Fruit fly (Drosophila melanogaster) whole organism, embryonic: ENCODE data around the gene CG13876.

Experiments used
- Aef1 ChIP-seq: fragments of 200-800 bp; sonication (Bioruptor generic); IDR thresholded peaks from 3 replicates; pipeline ENCODE4 v1.3.6; 2022; ENCODE audit warnings: missing biosample characterization, missing genetic modification characterization
- CG1024 ChIP-seq: fragments of 200-800 bp; sonication (Bioruptor generic); IDR thresholded peaks from 2 replicates; pipeline ENCODE4 v1.3.6; 2022; ENCODE audit warnings: missing biosample characterization, missing genetic modification characterization
- CG12659 ChIP-seq: fragments of 200-800 bp; sonication (Bioruptor generic); optimal IDR thresholded peaks from 3 replicates; lab custom pipeline; 2017; ENCODE audit warnings: mild to moderate bottlenecking, missing biosample characterization, missing genetic modification reagents, missing genetic modification characterization
- CG14710 ChIP-seq: fragments of 200-800 bp; sonication (Bioruptor generic); optimal IDR thresholded peaks from 3 replicates; lab custom pipeline; 2019; ENCODE audit warnings: missing biosample characterization, mild to moderate bottlenecking, missing genetic modification characterization, moderate library complexity
- CG15269 ChIP-seq: fragments of 200-800 bp; sonication (Bioruptor generic); optimal IDR thresholded peaks from 2 replicates; lab custom pipeline; 2018; ENCODE audit warnings: missing biosample characterization, mild to moderate bottlenecking, missing genetic modification characterization, moderate library complexity
- CG1647 ChIP-seq: fragments of 200-800 bp; sonication (Bioruptor generic); optimal IDR thresholded peaks from 3 replicates; lab custom pipeline; 2016; ENCODE audit warnings: missing biosample characterization, missing genetic modification characterization
- CG2129 ChIP-seq: fragments of 200-800 bp; sonication (Bioruptor generic); IDR thresholded peaks from 2 replicates; pipeline ENCODE4 v1.3.6; 2022; ENCODE audit warnings: missing biosample characterization, missing genetic modification characterization; ENCODE audit not compliant: partially characterized antibody
- CG2712 ChIP-seq: fragments of 200-800 bp; optimal IDR thresholded peaks from 3 replicates; lab custom pipeline; 2019; ENCODE audit warnings: missing biosample characterization, mild to moderate bottlenecking, missing genetic modification characterization, moderate library complexity
- CG31365 ChIP-seq: fragments of 200-800 bp; sonication (Bioruptor generic); optimal IDR thresholded peaks from 2 replicates; lab custom pipeline; 2018; ENCODE audit warnings: missing biosample characterization, mild to moderate bottlenecking, missing genetic modification characterization
- CG34376 ChIP-seq: fragments of 200-800 bp; sonication (Bioruptor generic); optimal IDR thresholded peaks from 2 replicates; lab custom pipeline; 2018; ENCODE audit warnings: missing biosample characterization, mild to moderate bottlenecking, missing genetic modification characterization
- CG42726 ChIP-seq: fragments of 200-800 bp; sonication (Bioruptor generic); IDR thresholded peaks from 2 replicates; pipeline ENCODE4 v1.3.6; 2022; ENCODE audit warnings: missing biosample characterization, missing genetic modification characterization; ENCODE audit not compliant: partially characterized antibody
- CG4617 ChIP-seq: fragments of 200-800 bp; sonication (Bioruptor generic); optimal IDR thresholded peaks from 3 replicates; lab custom pipeline; 2016; ENCODE audit warnings: missing biosample characterization, missing genetic modification characterization, borderline replicate concordance
- CG7357 ChIP-seq: fragments of 200-800 bp; sonication (Bioruptor generic); IDR thresholded peaks from 3 replicates; pipeline ENCODE4 v1.3.6; 2022; ENCODE audit warnings: missing biosample characterization, missing genetic modification characterization
- CG7745 ChIP-seq: fragments of 200-800 bp; sonication (Bioruptor generic); optimal IDR thresholded peaks from 2 replicates; lab custom pipeline; 2018; ENCODE audit warnings: missing biosample characterization, mild to moderate bottlenecking, missing genetic modification characterization, moderate library complexity
- CG7963 ChIP-seq: fragments of 200-800 bp; sonication (Bioruptor generic); IDR thresholded peaks from 3 replicates; pipeline ENCODE4 v1.3.6; 2022; ENCODE audit warnings: missing biosample characterization, missing genetic modification characterization; ENCODE audit not compliant: partially characterized antibody
- CG8765 ChIP-seq: fragments of 200-800 bp; sonication (Bioruptor generic); IDR thresholded peaks from 2 replicates; pipeline ENCODE4 v1.3.6; 2022; ENCODE audit warnings: missing biosample characterization, missing genetic modification characterization
- Deaf1 ChIP-seq: fragments of 200-800 bp; optimal IDR thresholded peaks from 3 replicates; lab custom pipeline; 2019; ENCODE audit warnings: missing biosample characterization, mild to moderate bottlenecking, missing genetic modification characterization, moderate library complexity
- Dp ChIP-seq: fragments of 200-800 bp; sonication (Bioruptor generic); optimal IDR thresholded peaks from 2 replicates; lab custom pipeline; 2018; ENCODE audit warnings: missing biosample characterization, mild to moderate bottlenecking, missing genetic modification characterization, moderate library complexity
- Fer3 ChIP-seq: fragments of 200-800 bp; sonication (Bioruptor generic); optimal IDR thresholded peaks from 2 replicates; lab custom pipeline; 2018; ENCODE audit warnings: missing biosample characterization, mild to moderate bottlenecking, missing genetic modification characterization, moderate library complexity
- HHEX ChIP-seq: fragments of 200-800 bp; sonication (Bioruptor generic); optimal IDR thresholded peaks from 3 replicates; lab custom pipeline; 2017; ENCODE audit warnings: missing biosample characterization, mild to moderate bottlenecking, missing genetic modification characterization, missing genetic modification reagents
- Hsf ChIP-seq: fragments of 200-800 bp; sonication (Bioruptor generic); optimal IDR thresholded peaks from 3 replicates; lab custom pipeline; 2016; ENCODE audit warnings: missing biosample characterization, missing genetic modification characterization
- MBD-R2 ChIP-seq: fragments of 200-800 bp; sonication (Bioruptor generic); IDR thresholded peaks from 2 replicates; pipeline ENCODE4 v1.3.6; 2022; ENCODE audit warnings: missing biosample characterization, missing genetic modification characterization
- Med ChIP-seq: fragments of 200-800 bp; sonication (Bioruptor generic); peaks from one replicate; lab custom pipeline; 2016; ENCODE audit warnings: missing biosample characterization, missing genetic modification characterization, mild to moderate bottlenecking, inconsistent platforms, moderate library complexity
- Myb ChIP-seq: fragments of 200-800 bp; sonication (Bioruptor generic); optimal IDR thresholded peaks from 2 replicates; lab custom pipeline; 2016; ENCODE audit warnings: missing biosample characterization, missing genetic modification characterization
- Ssrp ChIP-seq: fragments of 200-800 bp; sonication (Bioruptor generic); optimal IDR thresholded peaks from 2 replicates; lab custom pipeline; 2018; ENCODE audit warnings: missing biosample characterization, mild to moderate bottlenecking, missing genetic modification characterization, moderate library complexity
- Usf ChIP-seq: fragments of 200-800 bp; sonication (Bioruptor generic); optimal IDR thresholded peaks from 2 replicates; lab custom pipeline; 2017; ENCODE audit warnings: missing genotype, missing biosample characterization, missing genetic modification characterization
- Xbp1 ChIP-seq: fragments of 200-800 bp; sonication (Bioruptor generic); optimal IDR thresholded peaks from 3 replicates; lab custom pipeline; 2016; ENCODE audit warnings: missing biosample characterization, mild to moderate bottlenecking, missing genetic modification characterization
- bbx ChIP-seq: fragments of 200-800 bp; sonication (Bioruptor generic); IDR thresholded peaks from 2 replicates; pipeline ENCODE4 v1.3.6; 2022; ENCODE audit warnings: missing biosample characterization, missing genetic modification characterization; ENCODE audit not compliant: partially characterized antibody
- dati ChIP-seq: fragments of 200-800 bp; sonication (Bioruptor generic); IDR thresholded peaks from 2 replicates; pipeline ENCODE4 v1.3.6; 2022; ENCODE audit warnings: missing biosample characterization, missing genetic modification characterization
- dmrt99B ChIP-seq: fragments of 200-800 bp; sonication (Bioruptor generic); optimal IDR thresholded peaks from 2 replicates; lab custom pipeline; 2018; ENCODE audit warnings: missing biosample characterization, mild to moderate bottlenecking, missing genetic modification characterization, moderate library complexity
- exex ChIP-seq: fragments of 200-800 bp; sonication (Bioruptor generic); optimal IDR thresholded peaks from 4 replicates; lab custom pipeline; 2018; ENCODE audit warnings: missing biosample characterization, mild to moderate bottlenecking, missing genetic modification characterization, moderate library complexity
- gce ChIP-seq: fragments of 200-800 bp; sonication (Bioruptor generic); IDR thresholded peaks from 3 replicates; pipeline ENCODE4 v1.3.6; 2022; ENCODE audit warnings: missing biosample characterization, missing genetic modification characterization
- gcm2 ChIP-seq: fragments of 200-800 bp; sonication (Bioruptor generic); optimal IDR thresholded peaks from 2 replicates; lab custom pipeline; 2016; ENCODE audit warnings: missing biosample characterization, missing genetic modification characterization
- ham ChIP-seq: fragments of 200-800 bp; sonication (Bioruptor generic); IDR thresholded peaks from 2 replicates; pipeline ENCODE4 v1.3.6; 2022; ENCODE audit warnings: missing biosample characterization, missing genetic modification characterization
- her ChIP-seq: fragments of 200-800 bp; sonication (Bioruptor generic); optimal IDR thresholded peaks from 2 replicates; lab custom pipeline; 2016; ENCODE audit warnings: missing biosample characterization, missing genetic modification characterization
- insv ChIP-seq, 2 experiments: fragments of 200-800 bp; sonication (Bioruptor generic); optimal IDR thresholded peaks; 3 replicates each; lab custom pipeline; 2016 to 2018; ENCODE audit warnings: missing biosample characterization in 2 of 2, missing genetic modification characterization in 2 of 2
- kni ChIP-seq: fragments of 200-800 bp; sonication (Bioruptor generic); optimal IDR thresholded peaks from 3 replicates; lab custom pipeline; 2017; ENCODE audit warnings: mild to moderate bottlenecking, missing biosample characterization, missing genetic modification reagents, missing genetic modification characterization
- lola ChIP-seq, 3 experiments: fragments of >200 bp in 2 of 3; fragments of 200-800 bp in 1 of 3; sonication (Bioruptor generic) in 1 of 3; optimal IDR thresholded peaks; 2 replicates each; lab custom pipeline; 2017 to 2019; ENCODE audit warnings: missing biosample characterization in 3 of 3, missing genetic modification characterization in 3 of 3, mild to moderate bottlenecking in 1 of 3, moderate library complexity in 1 of 3
- mld ChIP-seq: fragments of 200-800 bp; sonication (Bioruptor generic); IDR thresholded peaks from 3 replicates; pipeline ENCODE4 v1.3.6; 2022; ENCODE audit warnings: missing biosample characterization, missing genetic modification characterization; ENCODE audit not compliant: partially characterized antibody
- oc ChIP-seq: fragments of 200-800 bp; sonication (Bioruptor generic); optimal IDR thresholded peaks from 2 replicates; lab custom pipeline; 2018; ENCODE audit warnings: missing biosample characterization, mild to moderate bottlenecking, missing genetic modification characterization, moderate library complexity
- onecut ChIP-seq: fragments of 200-800 bp; sonication (Bioruptor generic); IDR thresholded peaks from 2 replicates; pipeline ENCODE4 v1.3.6; 2022; ENCODE audit warnings: missing biosample characterization, missing genetic modification characterization
- p53 ChIP-seq: fragments of 200-800 bp; sonication (Bioruptor generic); optimal IDR thresholded peaks from 2 replicates; lab custom pipeline; 2016; ENCODE audit warnings: missing biosample characterization, missing genetic modification characterization
- pros ChIP-seq: fragments of 200-800 bp; sonication (Bioruptor generic); optimal IDR thresholded peaks from 3 replicates; lab custom pipeline; 2019; ENCODE audit warnings: missing biosample characterization, mild to moderate bottlenecking, missing genetic modification characterization, moderate library complexity
- sug ChIP-seq: fragments of 200-800 bp; optimal IDR thresholded peaks from 2 replicates; lab custom pipeline; 2019; ENCODE audit warnings: missing biosample characterization, mild to moderate bottlenecking, missing genetic modification characterization, moderate library complexity
- twi ChIP-seq: fragments of 200-800 bp; optimal IDR thresholded peaks from 2 replicates; lab custom pipeline; 2019; ENCODE audit warnings: missing biosample characterization, mild to moderate bottlenecking, missing genetic modification characterization, moderate library complexity
- unc-4 ChIP-seq: fragments of 200-800 bp; sonication (Bioruptor generic); IDR thresholded peaks from 2 replicates; pipeline ENCODE4 v1.3.6; 2022; ENCODE audit warnings: missing biosample characterization, missing genetic modification characterization; ENCODE audit not compliant: partially characterized antibody
- vvl ChIP-seq: fragments of 200-800 bp; sonication (Bioruptor generic); IDR thresholded peaks from 2 replicates; pipeline ENCODE4 v1.3.6; 2022; ENCODE audit warnings: missing biosample characterization, missing genetic modification characterization

Gene CG13876

DNA sequence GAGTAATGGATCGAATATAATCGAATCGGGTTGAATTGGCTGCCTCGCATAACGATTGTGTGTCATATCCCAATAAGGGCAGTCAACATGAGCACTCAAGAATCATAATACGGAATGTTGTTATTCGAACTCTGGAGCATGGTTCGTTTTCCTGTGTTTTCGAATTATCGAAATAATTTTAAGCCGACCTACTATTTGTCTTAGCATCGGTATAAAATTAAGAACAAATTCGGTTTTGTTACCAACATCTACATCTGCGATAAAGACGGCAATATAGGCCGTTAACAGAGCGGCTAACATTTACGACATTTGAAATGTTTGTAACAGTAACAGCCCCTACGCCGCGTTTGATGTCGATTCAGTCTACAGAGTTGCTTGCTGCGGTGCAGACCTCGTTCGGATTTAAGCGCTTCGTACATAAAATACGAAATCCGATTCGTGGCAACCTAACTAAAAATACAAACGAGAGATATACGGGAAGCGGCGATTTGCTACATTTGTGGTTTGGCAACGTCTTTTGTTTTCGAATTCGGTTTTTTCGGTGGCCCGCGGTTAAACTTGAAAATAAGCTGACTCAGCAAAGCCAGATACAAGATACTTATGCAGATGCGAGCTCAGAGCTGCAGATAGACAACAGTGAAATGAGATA is 45.4 kb upstream of the CG13876 start (continued):
- TF ChIP-seq dmrt99B (tag; lab: Kevin White, UChicago) (no peak), HHEX (GFP tag; lab: Kevin White, UChicago) (no peak), CG7963 (no peak), her (peak; percentile 10), CG12659 (GFP tag; lab: Kevin White, UChicago) (peak; percentile 23), CG15269 (tag; lab: Kevin White, UChicago) (peak; percentile 26), CG2712 (tag; lab: Kevin White, UChicago) (peak; percentile 2), gcm2 (GFP tag; lab: Kevin White, UChicago) (peak; percentile 5), MBD-R2 (GFP tag; lab: Robert Waterston, UW) (peak; percentile 4; the same call in 1 of the 2 replicates), Myb (GFP tag; lab: Kevin White, UChicago) (no peak), Deaf1 (tag; lab: Kevin White, UChicago) (peak; percentile 91), Fer3 (tag; lab: Kevin White, UChicago) (peak; percentile 12), p53 (GFP tag; lab: Kevin White, UChicago) (no peak), bbx (peak; percentile 59; the same call in 1 of the 2 replicates), CG14710 (no peak), CG1647 (GFP tag; lab: Kevin White, UChicago) (no peak), unc-4 (GFP tag; lab: Robert Waterston, UW) (0 out of 2 replicates have a peak, but pooled peaks have one; percentile 28), pros (GFP tag; lab: Kevin White, UChicago) (peak; percentile 29), vvl (GFP tag; lab: Robert Waterston, UW) (peak; percentile 60; the same call in 1 of the 2 replicates), Dp (GFP tag; lab: Kevin White, UChicago) (no peak), kni (GFP tag; lab: Kevin White, UChicago) (peak; percentile 48), CG1024 (GFP tag; lab: Robert Waterston, UW) (no peak), CG42726 (GFP tag; lab: Robert Waterston, UW) (0 out of 2 replicates have a peak, but pooled peaks have one; percentile 3), sug (tag; lab: Kevin White, UChicago) (peak; percentile 60), dati (GFP tag; lab: Robert Waterston, UW) (no peak), oc (tag; lab: Kevin White, UChicago) (peak; percentile 65), Usf (GFP tag; lab: Kevin White, UChicago) (no peak), ham (GFP tag; lab: Robert Waterston, UW) (no peak), onecut (GFP tag; lab: Robert Waterston, UW) (0 out of 2 replicates have a peak, but pooled peaks have one; percentile 11)

- TF ChIP-seq insv (GFP tag; optimal IDR thresholded peaks at IDR 0.05; lab: Kevin White, UChicago) (peak in 1 of 2 experiments; percentile 83), CG7357 (GFP tag; lab: Robert Waterston, UW) (no peak), mld (no peak), exex (tag; lab: Kevin White, UChicago) (peak; percentile 82), lola (GFP tag; optimal IDR thresholded peaks at IDR 0.05; lab: Kevin White, UChicago) (peak in 1 of 3 experiments; percentile 1), gce (GFP tag; lab: Robert Waterston, UW) (no peak), CG8765 (no peak), twi (peak; percentile 88), CG7745 (tag; lab: Kevin White, UChicago) (peak; percentile 69), Hsf (GFP tag; lab: Kevin White, UChicago) (no peak), Med (GFP tag; lab: Kevin White, UChicago) (peak; percentile 64), CG31365 (tag; lab: Kevin White, UChicago) (no peak), CG34376 (GFP tag; lab: Kevin White, UChicago) (peak; percentile 45), CG2129 (GFP tag; lab: Robert Waterston, UW) (no peak), Xbp1 (GFP tag; lab: Kevin White, UChicago) (no peak), Ssrp (tag; lab: Kevin White, UChicago) (no peak), Aef1 (GFP tag; lab: Robert Waterston, UW) (no peak), CG4617 (GFP tag; lab: Kevin White, UChicago) (no peak), pros (GFP tag; lab: Kevin White, UChicago) (no peak)
Observed at dm6 chr3L:161833-162587, 43.9 kb upstream of the CG13876 start.
